Worm (Caenorhabditis elegans): Measurements from ENCODE around the gene C05D12.3.

ce11 chrII:11415672-11416071 lies 9.4 kb upstream of the C05D12.3 start, which contains the start of gene C05D12.1:
- TF ChIP-seq ces-1 (GFP tag; optimal IDR thresholded peaks at IDR 0.05), result no peak
- no peak for TF ChIP-seq sem-2 (GFP tag; optimal IDR thresholded peaks at IDR 0.05)
- TF ChIP-seq nhr-12 (tag; optimal IDR thresholded peaks at IDR 0.05), result no peak
- TF ChIP-seq nhr-28 (tag; optimal IDR thresholded peaks at IDR 0.05), result no peak
- TF ChIP-seq flh-1 (GFP tag; optimal IDR thresholded peaks at IDR 0.05), result no peak
- no peak for TF ChIP-seq unc-62 (GFP tag; optimal IDR thresholded peaks at IDR 0.05)
- no peak for TF ChIP-seq unc-39 (tag; optimal IDR thresholded peaks at IDR 0.05)
- no peak for TF ChIP-seq pha-4 (tag; optimal IDR thresholded peaks at IDR 0.05)
- TF ChIP-seq bed-3 (GFP tag; optimal IDR thresholded peaks at IDR 0.05), result no peak
- TF ChIP-seq ztf-11 (tag; optimal IDR thresholded peaks at IDR 0.05), result no peak
- TF ChIP-seq lsy-2 (tag; optimal IDR thresholded peaks at IDR 0.05), result no peak
- no peak for TF ChIP-seq lin-13 (tag; optimal IDR thresholded peaks at IDR 0.05)
- no peak for TF ChIP-seq nhr-237 (tag; optimal IDR thresholded peaks at IDR 0.05)
- no peak for TF ChIP-seq ceh-83 (GFP tag; optimal IDR thresholded peaks at IDR 0.05)

All from whole organism, mixed stage, embryonic.